Worm (Caenorhabditis elegans) whole organism, L2 larva: ENCODE results near the gene F32D8.2.

ENCODE experiments used
- C34F6.9 ChIP-seq: fragments of 150-350 bp; optimal IDR thresholded peaks from 2 replicates; lab custom pipeline; 2014; ENCODE audit warnings: missing biosample characterization, missing genetic modification characterization
- F13H6.1 ChIP-seq: sonication (generic microtip); optimal IDR thresholded peaks from 2 replicates; lab custom pipeline; 2016; ENCODE audit warnings: missing genetic modification characterization, missing compliant biosample characterization
- R02D3.7 ChIP-seq: fragments of 150-350 bp; optimal IDR thresholded peaks from 2 replicates; lab custom pipeline; 2014; ENCODE audit warnings: missing biosample characterization, missing genetic modification characterization
- Y55F3AM.14 ChIP-seq: fragments of 200-800 bp; sonication (Bioruptor generic); optimal IDR thresholded peaks from 2 replicates; lab custom pipeline; 2018; ENCODE audit warnings: mild to moderate bottlenecking, missing genetic modification characterization, missing compliant biosample characterization
- ZK546.5 ChIP-seq: sonication (generic microtip); optimal IDR thresholded peaks from 2 replicates; lab custom pipeline; 2017; ENCODE audit warnings: missing biosample characterization, missing genetic modification characterization
- alr-1 ChIP-seq: fragments of 150-350 bp; optimal IDR thresholded peaks from 2 replicates; lab custom pipeline; 2014; ENCODE audit warnings: missing biosample characterization, missing genetic modification characterization
- aly-2 ChIP-seq: fragments of 150-350 bp; optimal IDR thresholded peaks from 2 replicates; lab custom pipeline; 2014; ENCODE audit warnings: missing biosample characterization, missing genetic modification characterization
- ama-1 ChIP-seq: fragments of 150-350 bp; optimal IDR thresholded peaks from 2 replicates; lab custom pipeline; 2018; ENCODE audit warnings: inconsistent platforms
- blmp-1 ChIP-seq: sonication (generic microtip); optimal IDR thresholded peaks from 2 replicates; lab custom pipeline; 2017; ENCODE audit warnings: missing genetic modification characterization, mild to moderate bottlenecking, missing compliant biosample characterization, antibody characterized with exemption, moderate library complexity; ENCODE audit not compliant: insufficient read depth
- ceh-16 ChIP-seq: fragments of 150-350 bp; optimal IDR thresholded peaks from 2 replicates; lab custom pipeline; 2014; ENCODE audit warnings: missing biosample characterization, missing genetic modification characterization
- ceh-82 ChIP-seq: fragments of 150-350 bp; optimal IDR thresholded peaks from 2 replicates; lab custom pipeline; 2014; ENCODE audit warnings: missing biosample characterization, missing genetic modification characterization
- crh-2 ChIP-seq: sonication (generic microtip); optimal IDR thresholded peaks from 2 replicates; lab custom pipeline; 2017; ENCODE audit warnings: missing biosample characterization, missing genetic modification characterization
- dmd-4 ChIP-seq: sonication (generic microtip); optimal IDR thresholded peaks from 2 replicates; lab custom pipeline; 2017; ENCODE audit warnings: missing biosample characterization, missing genetic modification characterization
- egl-27 ChIP-seq: sonication (generic microtip); optimal IDR thresholded peaks from 3 replicates; lab custom pipeline; 2017; ENCODE audit warnings: missing biosample characterization, missing genetic modification reagents, missing genetic modification characterization
- elt-1 ChIP-seq: fragments of 150-350 bp; optimal IDR thresholded peaks from 2 replicates; lab custom pipeline; 2014; ENCODE audit warnings: missing biosample characterization, missing genetic modification characterization
- elt-3 ChIP-seq: sonication (generic microtip); optimal IDR thresholded peaks from 2 replicates; lab custom pipeline; 2017; ENCODE audit warnings: missing biosample characterization, missing genetic modification characterization
- fos-1 ChIP-seq: fragments of 150-350 bp; optimal IDR thresholded peaks from 2 replicates; lab custom pipeline; 2014; ENCODE audit warnings: missing biosample characterization, missing genetic modification characterization
- gmeb-1 ChIP-seq: fragments of 150-350 bp; optimal IDR thresholded peaks from 2 replicates; lab custom pipeline; 2014; ENCODE audit warnings: missing biosample characterization, missing genetic modification characterization
- lin-11 ChIP-seq: fragments of 150-350 bp; sonication (generic microtip); optimal IDR thresholded peaks from 2 replicates; lab custom pipeline; 2014; ENCODE audit warnings: missing biosample characterization, missing genetic modification characterization, inconsistent platforms, mixed read lengths
- lin-13 ChIP-seq: fragments of 150-350 bp; optimal IDR thresholded peaks from 2 replicates; lab custom pipeline; 2014; ENCODE audit warnings: missing biosample characterization, missing genetic modification reagents, missing genetic modification characterization
- lin-39 ChIP-seq: fragments of 150-350 bp; optimal IDR thresholded peaks from 2 replicates; lab custom pipeline; 2014; ENCODE audit warnings: missing biosample characterization, missing genetic modification reagents, missing genetic modification characterization
- lsy-2 ChIP-seq, 2 experiments: fragments of 150-350 bp in 1 of 2; sonication (generic microtip) in 1 of 2; optimal IDR thresholded peaks; 2 replicates each; lab custom pipeline; 2014 to 2017; ENCODE audit warnings: missing biosample characterization in 2 of 2, missing genetic modification characterization in 2 of 2
- mab-5 ChIP-seq: fragments of 150-350 bp; optimal IDR thresholded peaks from 2 replicates; lab custom pipeline; 2014; ENCODE audit warnings: missing biosample characterization, missing genetic modification characterization
- mbf-1 ChIP-seq: sonication (generic microtip); optimal IDR thresholded peaks from 2 replicates; lab custom pipeline; 2017; ENCODE audit warnings: missing biosample characterization, missing genetic modification characterization
- mdl-1 ChIP-seq, 2 experiments: fragments of 150-350 bp in 1 of 2; sonication (generic microtip) in 1 of 2; optimal IDR thresholded peaks; 2 replicates each; lab custom pipeline; 2017; ENCODE audit warnings: missing biosample characterization in 2 of 2, missing genetic modification characterization in 2 of 2
- nhr-10 ChIP-seq: sonication (generic microtip); optimal IDR thresholded peaks from 2 replicates; lab custom pipeline; 2017; ENCODE audit warnings: missing biosample characterization, missing genetic modification characterization
- nhr-11 ChIP-seq: fragments of 150-350 bp; optimal IDR thresholded peaks from 2 replicates; lab custom pipeline; 2014; ENCODE audit warnings: missing biosample characterization, missing genetic modification characterization
- nhr-12 ChIP-seq: fragments of 150-350 bp; optimal IDR thresholded peaks from 2 replicates; lab custom pipeline; 2014; ENCODE audit warnings: missing biosample characterization, missing genetic modification characterization
- nhr-129 ChIP-seq: fragments of 150-350 bp; optimal IDR thresholded peaks from 2 replicates; lab custom pipeline; 2014; ENCODE audit warnings: missing biosample characterization, missing genetic modification characterization
- nhr-21 ChIP-seq: fragments of 150-350 bp; optimal IDR thresholded peaks from 2 replicates; lab custom pipeline; 2014; ENCODE audit warnings: missing biosample characterization, missing genetic modification characterization
- nhr-23 ChIP-seq: fragments of 150-350 bp; optimal IDR thresholded peaks from 2 replicates; lab custom pipeline; 2014; ENCODE audit warnings: missing biosample characterization, missing genetic modification reagents, missing genetic modification characterization
- nhr-237 ChIP-seq: fragments of 150-350 bp; optimal IDR thresholded peaks from 2 replicates; lab custom pipeline; 2014; ENCODE audit warnings: missing biosample characterization, missing genetic modification characterization
- nhr-25 ChIP-seq: fragments of 150-350 bp; sonication (generic microtip); optimal IDR thresholded peaks from 3 replicates; lab custom pipeline; 2014; ENCODE audit warnings: missing biosample characterization, missing genetic modification characterization
- nhr-6 ChIP-seq: fragments of 150-350 bp; optimal IDR thresholded peaks from 2 replicates; lab custom pipeline; 2014; ENCODE audit warnings: missing biosample characterization, missing genetic modification characterization
- nhr-77 ChIP-seq: fragments of 150-350 bp; optimal IDR thresholded peaks from 2 replicates; lab custom pipeline; 2014; ENCODE audit warnings: missing biosample characterization, missing genetic modification characterization
- peb-1 ChIP-seq: fragments of 150-350 bp; optimal IDR thresholded peaks from 2 replicates; lab custom pipeline; 2014; ENCODE audit warnings: missing biosample characterization, missing genetic modification characterization
- sem-4 ChIP-seq: fragments of 150-350 bp; optimal IDR thresholded peaks from 2 replicates; lab custom pipeline; 2014; ENCODE audit warnings: missing biosample characterization, missing genetic modification reagents, missing genetic modification characterization
- skn-1 ChIP-seq: sonication (generic microtip); optimal IDR thresholded peaks from 2 replicates; lab custom pipeline; 2017; ENCODE audit warnings: missing biosample characterization, missing genetic modification characterization
- sma-3 ChIP-seq: sonication (generic microtip); optimal IDR thresholded peaks from 2 replicates; lab custom pipeline; 2016; ENCODE audit warnings: missing genetic modification reagents, missing genetic modification characterization, missing compliant biosample characterization
- sma-9 ChIP-seq, 2 experiments: fragments of 150-350 bp in 1 of 2; sonication (generic microtip) in 1 of 2; optimal IDR thresholded peaks; 2 replicates each; lab custom pipeline; 2014 to 2016; ENCODE audit warnings: missing genetic modification characterization in 2 of 2, mild to moderate bottlenecking in 1 of 2, missing biosample characterization in 1 of 2, missing compliant biosample characterization in 1 of 2, missing genetic modification reagents in 1 of 2, moderate library complexity in 1 of 2
- snpc-4 ChIP-seq: fragments of 150-350 bp; optimal IDR thresholded peaks from 2 replicates; lab custom pipeline; 2014; ENCODE audit warnings: missing biosample characterization, missing genetic modification characterization
- unc-39 ChIP-seq: fragments of 150-350 bp; optimal IDR thresholded peaks from 2 replicates; lab custom pipeline; 2014; ENCODE audit warnings: missing biosample characterization, missing genetic modification characterization
- unc-55 ChIP-seq: fragments of 150-350 bp; sonication (generic microtip); optimal IDR thresholded peaks from 3 replicates; lab custom pipeline; 2014; ENCODE audit warnings: missing biosample characterization, missing genetic modification reagents, missing genetic modification characterization
- unc-62 ChIP-seq: fragments of 150-350 bp; optimal IDR thresholded peaks from 2 replicates; lab custom pipeline; 2014; ENCODE audit warnings: missing biosample characterization, missing genetic modification reagents, missing genetic modification characterization
- zag-1 ChIP-seq: fragments of 150-350 bp; optimal IDR thresholded peaks from 2 replicates; lab custom pipeline; 2014; ENCODE audit warnings: missing biosample characterization, missing genetic modification characterization
- ztf-1 ChIP-seq: fragments of 200-800 bp; sonication (Bioruptor generic); conservative IDR thresholded peaks from 2 replicates; pipeline ENCODE4 v1.3.6; 2022; ENCODE audit warnings: missing genetic modification characterization, missing compliant biosample characterization
- ztf-11 ChIP-seq: sonication (generic microtip); optimal IDR thresholded peaks from 2 replicates; lab custom pipeline; 2017; ENCODE audit warnings: missing biosample characterization, missing genetic modification characterization
- ztf-4 ChIP-seq: fragments of 150-350 bp; optimal IDR thresholded peaks from 2 replicates; lab custom pipeline; 2014; ENCODE audit warnings: missing biosample characterization, missing genetic modification characterization

Gene F32D8.2

ce11 chrV:10893510-10894128 lies 10.0 kb downstream of the F32D8.2 start, which contains the start of gene F32D8.4:
TSS of gene F32D8.4 (minus strand) at chrV:10893560.
- TF ChIP-seq lsy-2 (tag; optimal IDR thresholded peaks at IDR 0.05; lab: Kevin White, UChicago): no peak
- no peak for TF ChIP-seq unc-62 (GFP tag; lab: Kevin White, UChicago)
- TF ChIP-seq nhr-10: no peak
- TF ChIP-seq ama-1 (lab: Kevin White, UChicago): no peak
- no peak for TF ChIP-seq lin-39
- no peak for TF ChIP-seq mbf-1 (tag; lab: Kevin White, UChicago)
- no peak for TF ChIP-seq lin-13 (GFP tag; lab: Kevin White, UChicago)
- no peak for TF ChIP-seq mdl-1 (tag; optimal IDR thresholded peaks at IDR 0.05; lab: Kevin White, UChicago)
- no peak for TF ChIP-seq ztf-1 (GFP tag; lab: Robert Waterston, UW)
- no peak for TF ChIP-seq nhr-6
- TF ChIP-seq ZK546.5 (tag; lab: Kevin White, UChicago): no peak
- no peak for TF ChIP-seq snpc-4 (tag; lab: Kevin White, UChicago)
- no peak for TF ChIP-seq unc-39 (tag; lab: Kevin White, UChicago)
- no peak for TF ChIP-seq ceh-82 (tag; lab: Kevin White, UChicago)
- TF ChIP-seq elt-3 (tag; lab: Kevin White, UChicago): no peak
- TF ChIP-seq sem-4 (tag; lab: Kevin White, UChicago): no peak
- no peak for TF ChIP-seq dmd-4
- no peak for TF ChIP-seq aly-2 (tag; lab: Kevin White, UChicago)

- no peak for TF ChIP-seq nhr-10
- peak; percentile 94 for TF ChIP-seq crh-2 (tag; lab: Kevin White, UChicago)
- TF ChIP-seq mab-5 (tag; lab: Kevin White, UChicago): peak; percentile 23
- no peak for TF ChIP-seq elt-3 (tag; lab: Kevin White, UChicago)
- no peak for TF ChIP-seq alr-1 (tag; lab: Kevin White, UChicago)
- peak; percentile 84 for TF ChIP-seq nhr-6
- TF ChIP-seq nhr-25: peak; percentile 76
- peak; percentile 84 for TF ChIP-seq sma-3 (GFP tag; lab: Kevin White, UChicago)
- peak; percentile 85 for TF ChIP-seq F13H6.1 (tag; lab: Kevin White, UChicago)
- peak; percentile 29 for TF ChIP-seq ceh-82 (tag; lab: Kevin White, UChicago)
- no peak for TF ChIP-seq elt-1
- peak; percentile 73 for TF ChIP-seq ZK546.5 (tag; lab: Kevin White, UChicago)
- no peak for TF ChIP-seq unc-62 (GFP tag; lab: Kevin White, UChicago)
- TF ChIP-seq ztf-4 (tag; lab: Kevin White, UChicago): peak; percentile 60
- TF ChIP-seq ceh-16 (tag; lab: Kevin White, UChicago): no peak
- no peak for TF ChIP-seq unc-39 (tag; lab: Kevin White, UChicago)
- no peak for TF ChIP-seq nhr-12
- peak; percentile 81 for TF ChIP-seq nhr-129 (tag; lab: Kevin White, UChicago)
- no peak for TF ChIP-seq peb-1
- TF ChIP-seq mdl-1 (tag; optimal IDR thresholded peaks at IDR 0.05; lab: Kevin White, UChicago): no peak
- peak; percentile 85 for TF ChIP-seq lin-13 (GFP tag; lab: Kevin White, UChicago)
- no peak for TF ChIP-seq lin-39
- TF ChIP-seq sma-9 (GFP tag; optimal IDR thresholded peaks at IDR 0.05; lab: Kevin White, UChicago): peak; percentile 93
- TF ChIP-seq sma-9 (tag; optimal IDR thresholded peaks at IDR 0.05; lab: Kevin White, UChicago): no peak
- TF ChIP-seq zag-1 (tag; lab: Kevin White, UChicago): no peak
- peak; percentile 56 to 89 for TF ChIP-seq lsy-2 (tag; optimal IDR thresholded peaks at IDR 0.05; lab: Kevin White, UChicago)
- TF ChIP-seq C34F6.9 (tag; lab: Kevin White, UChicago): peak; percentile 93
- peak; percentile 69 for TF ChIP-seq nhr-21 (tag; lab: Kevin White, UChicago)
- peak; percentile 81 for TF ChIP-seq gmeb-1 (tag; lab: Kevin White, UChicago)
- TF ChIP-seq snpc-4 (tag; lab: Kevin White, UChicago): peak; percentile 75
- peak; percentile 56 for TF ChIP-seq lin-11
- no peak for TF ChIP-seq ama-1 (lab: Kevin White, UChicago)
- TF ChIP-seq fos-1 (tag; lab: Kevin White, UChicago): peak; percentile 59
- TF ChIP-seq sem-4 (tag; lab: Kevin White, UChicago): peak; percentile 74
- TF ChIP-seq mbf-1 (tag; lab: Kevin White, UChicago): no peak
- no peak for TF ChIP-seq R02D3.7 (tag; lab: Kevin White, UChicago)
- no peak for TF ChIP-seq skn-1
- no peak for TF ChIP-seq nhr-11 (tag; lab: Kevin White, UChicago)
- TF ChIP-seq ztf-1 (GFP tag; lab: Robert Waterston, UW): no peak
- no peak for TF ChIP-seq ztf-11 (tag; lab: Kevin White, UChicago)
- no peak for TF ChIP-seq dmd-4
- TF ChIP-seq nhr-77 (tag; lab: Kevin White, UChicago): no peak
- TF ChIP-seq Y55F3AM.14: no peak
- TF ChIP-seq egl-27 (tag; lab: Kevin White, UChicago): peak; percentile 2
- peak; percentile 88 for TF ChIP-seq unc-55 (GFP tag; lab: Kevin White, UChicago)
- TF ChIP-seq blmp-1 (tag; lab: Kevin White, UChicago): peak; percentile 70
- no peak for TF ChIP-seq nhr-237
- TF ChIP-seq nhr-23 (tag; lab: Kevin White, UChicago): no peak
- TF ChIP-seq aly-2 (tag; lab: Kevin White, UChicago): no peak
These were observed 11.0 kb downstream of the F32D8.2 start, which contains the start of the genes F32D8.14 and F32D8.5 for ce11 chrV:10894601-10895000. TSS of gene F32D8.14 (minus strand) at chrV:10894788. TSS of gene F32D8.5 (plus strand) at chrV:10894800.
